Fruit fly (Drosophila melanogaster): Measurements from ENCODE around the gene Hsp26.
A peak's percentile ranks its signal among the peaks of the same experiment; 100 is the strongest.

Gene Hsp26

dm6 chr3L:9381602-9382001 lies 4.4 kb upstream of the Hsp26 start, which contains the start of gene Hsp23 (continued):
- no peak for TF ChIP-seq ewg (GFP tag; optimal IDR thresholded peaks at IDR 0.05)
- peak; percentile 24 for TF ChIP-seq corto (GFP tag; optimal IDR thresholded peaks at IDR 0.05)
- TF ChIP-seq Hmx (GFP tag; optimal IDR thresholded peaks at IDR 0.05), result no peak
- TF ChIP-seq Oli (tag; optimal IDR thresholded peaks at IDR 0.05), result no peak
- TF ChIP-seq CG1603 (tag; optimal IDR thresholded peaks at IDR 0.05), result peak; percentile 9
- TF ChIP-seq CG8944 (GFP tag; optimal IDR thresholded peaks at IDR 0.05), result no peak
- no peak for TF ChIP-seq CG32772 (GFP tag; IDR thresholded peaks at IDR 0.05)
- TF ChIP-seq unc-4 (GFP tag; IDR thresholded peaks at IDR 0.05; ENCODE audit: partially characterized antibody), result 0 out of 2 replicates have a peak, but pooled peaks have one; percentile 30
- no peak for TF ChIP-seq CG4854 (GFP tag; optimal IDR thresholded peaks at IDR 0.05)
- no peak for TF ChIP-seq mam (GFP tag; optimal IDR thresholded peaks at IDR 0.05)
- TF ChIP-seq Mad (GFP tag; optimal IDR thresholded peaks at IDR 0.05), result no peak
- no peak for TF ChIP-seq CG1602 (GFP tag; optimal IDR thresholded peaks at IDR 0.05)
- no peak for TF ChIP-seq CkIIα-i1 (GFP tag; IDR thresholded peaks at IDR 0.05)
- TF ChIP-seq bbx (GFP tag; IDR thresholded peaks at IDR 0.05; ENCODE audit: partially characterized antibody), result peak; percentile 37; the same call in 1 of the 2 replicates
- TF ChIP-seq ash1 (GFP tag; optimal IDR thresholded peaks at IDR 0.05), result no peak
- no peak for TF ChIP-seq hkb (optimal IDR thresholded peaks at IDR 0.05)
- TF ChIP-seq hkb (GFP tag; IDR thresholded peaks at IDR 0.05), result no peak
- TF ChIP-seq fd3F (GFP tag; optimal IDR thresholded peaks at IDR 0.05), result no peak
- no peak for TF ChIP-seq Fer1 (GFP tag; optimal IDR thresholded peaks at IDR 0.05)
- peak; percentile 45 for TF ChIP-seq CG13894 (tag; optimal IDR thresholded peaks at IDR 0.05)
- peak; percentile 6 for TF ChIP-seq Nf-YC (tag; optimal IDR thresholded peaks at IDR 0.05)
- TF ChIP-seq ham (GFP tag; IDR thresholded peaks at IDR 0.05), result no peak
- TF ChIP-seq CG11560 (tag; IDR thresholded peaks at IDR 0.05), result no peak
- no peak for TF ChIP-seq Fer2 (tag; optimal IDR thresholded peaks at IDR 0.05)
- TF ChIP-seq CG32532 (GFP tag; IDR thresholded peaks at IDR 0.05), result no peak
- TF ChIP-seq cas (GFP tag; IDR thresholded peaks at IDR 0.05), result no peak
- TF ChIP-seq CG3847 (GFP tag; IDR thresholded peaks at IDR 0.05), result no peak
- no peak for TF ChIP-seq CG10654 (GFP tag; optimal IDR thresholded peaks at IDR 0.05)
- TF ChIP-seq Vsx1 (GFP tag; optimal IDR thresholded peaks at IDR 0.05), result no peak
- TF ChIP-seq sens-2 (GFP tag; IDR thresholded peaks at IDR 0.05), result no peak
- TF ChIP-seq Scr (GFP tag; IDR thresholded peaks at IDR 0.05; ENCODE audit: partially characterized antibody), result peak; percentile 44
- no peak for TF ChIP-seq Hr3 (GFP tag; optimal IDR thresholded peaks at IDR 0.05)
- no peak for TF ChIP-seq zfh2 (GFP tag; optimal IDR thresholded peaks at IDR 0.05)
- no peak for TF ChIP-seq zfh1 (GFP tag; IDR thresholded peaks at IDR 0.05)
- no peak for TF ChIP-seq CG13123 (GFP tag; optimal IDR thresholded peaks at IDR 0.05)
- no peak for TF ChIP-seq MESR4 (GFP tag; optimal IDR thresholded peaks at IDR 0.05)
- TF ChIP-seq ro (GFP tag; IDR thresholded peaks at IDR 0.05), result no peak
- TF ChIP-seq toy (GFP tag; IDR thresholded peaks at IDR 0.05), result no peak
- TF ChIP-seq CG7987 (GFP tag; optimal IDR thresholded peaks at IDR 0.05), result no peak
- TF ChIP-seq Pdp1 (GFP tag; optimal IDR thresholded peaks at IDR 0.05), result peak in 1 of 2 experiments; percentile 40
- no peak; the same call in 1 of the 2 replicates for TF ChIP-seq nerfin-2 (GFP tag; IDR thresholded peaks at IDR 0.05; ENCODE audit: partially characterized antibody)
- no peak for TF ChIP-seq Mrtf (GFP tag; IDR thresholded peaks at IDR 0.05)
- no peak for TF ChIP-seq CG12236 (GFP tag; optimal IDR thresholded peaks at IDR 0.05)
- no peak for TF ChIP-seq CG14014 (GFP tag; IDR thresholded peaks at IDR 0.05)
- peak in 1 of 2 experiments; percentile 40 for TF ChIP-seq insv (GFP tag; optimal IDR thresholded peaks at IDR 0.05)
- TF ChIP-seq Hr51 (GFP tag; optimal IDR thresholded peaks at IDR 0.05), result no peak
- TF ChIP-seq BtbVII (GFP tag; optimal IDR thresholded peaks at IDR 0.05), result no peak
- TF ChIP-seq C15 (GFP tag; IDR thresholded peaks at IDR 0.05), result no peak
- no peak for TF ChIP-seq tup (GFP tag; optimal IDR thresholded peaks at IDR 0.05)
- no peak for TF ChIP-seq Kr (GFP tag; optimal IDR thresholded peaks at IDR 0.05)
- no peak for TF ChIP-seq tll (GFP tag; optimal IDR thresholded peaks at IDR 0.05)
